Worm (Caenorhabditis elegans) whole organism, late embryonic: ENCODE data around the gene R09H3.2.

Experiments used
- K02D7.2 ChIP-seq: sonication (generic microtip); optimal IDR thresholded peaks from 2 replicates; lab custom pipeline; 2017; ENCODE audit warnings: mild to moderate bottlenecking, missing genetic modification characterization, missing compliant biosample characterization
- Y22D7AL.16 ChIP-seq: sonication (generic microtip); optimal IDR thresholded peaks from 2 replicates; lab custom pipeline; 2016; ENCODE audit warnings: missing genetic modification characterization, missing compliant biosample characterization
- ceh-18 ChIP-seq: sonication (generic microtip); optimal IDR thresholded peaks from 2 replicates; lab custom pipeline; 2016; ENCODE audit warnings: missing genetic modification characterization, missing compliant biosample characterization
- ceh-9 ChIP-seq: sonication (generic microtip); optimal IDR thresholded peaks from 2 replicates; lab custom pipeline; 2016; ENCODE audit warnings: mild to moderate bottlenecking, missing genetic modification characterization, inconsistent platforms, missing compliant biosample characterization
- elt-2 ChIP-seq: sonication (generic microtip); optimal IDR thresholded peaks from 2 replicates; lab custom pipeline; 2016; ENCODE audit warnings: missing genetic modification reagents, missing genetic modification characterization, missing compliant biosample characterization
- lim-6 ChIP-seq: sonication (generic microtip); optimal IDR thresholded peaks from 2 replicates; lab custom pipeline; 2016; ENCODE audit warnings: missing genetic modification characterization, missing compliant biosample characterization
- odd-2 ChIP-seq: sonication (generic microtip); optimal IDR thresholded peaks from 2 replicates; lab custom pipeline; 2017; ENCODE audit warnings: antibody characterized with exemption, mild to moderate bottlenecking, missing genetic modification characterization, missing compliant biosample characterization
- pqm-1 ChIP-seq: sonication (generic microtip); optimal IDR thresholded peaks from 2 replicates; lab custom pipeline; 2016; ENCODE audit warnings: missing genetic modification characterization, missing compliant biosample characterization
- sdc-2 ChIP-seq: sonication (generic microtip); optimal IDR thresholded peaks from 2 replicates; lab custom pipeline; 2016; ENCODE audit warnings: missing genotype, missing genetic modification characterization, missing compliant biosample characterization
- unc-55 ChIP-seq: sonication (generic microtip); optimal IDR thresholded peaks from 2 replicates; lab custom pipeline; 2017; ENCODE audit warnings: missing biosample characterization, missing genetic modification reagents, missing genetic modification characterization

ce11 chrX:1703049-1703448 lies 38.2 kb upstream of the R09H3.2 start:
- TF ChIP-seq sdc-2 (tag; lab: Kevin White, UChicago) (no peak), lim-6 (tag; lab: Kevin White, UChicago) (no peak), pqm-1 (tag; lab: Kevin White, UChicago) (no peak), ceh-18 (tag; lab: Kevin White, UChicago) (no peak), odd-2 (no peak), elt-2 (no peak), K02D7.2 (no peak), Y22D7AL.16 (tag; lab: Kevin White, UChicago) (no peak), ceh-9 (tag; lab: Kevin White, UChicago) (no peak), unc-55 (GFP tag; lab: Kevin White, UChicago) (no peak)
